Fruit fly (Drosophila melanogaster) whole organism, embryonic: Measurements from ENCODE around the gene TFAM.
A peak's percentile ranks its signal among the peaks of the same experiment; 100 is the strongest.

Source experiments
- Asciz ChIP-seq: fragments of 200-800 bp; sonication (Bioruptor generic); optimal IDR thresholded peaks from 2 replicates; lab custom pipeline; 2017; ENCODE audit warnings: missing biosample characterization, mild to moderate bottlenecking, missing genetic modification characterization, missing genetic modification reagents
- CG1024 ChIP-seq: fragments of 200-800 bp; sonication (Bioruptor generic); IDR thresholded peaks from 2 replicates; pipeline ENCODE4 v1.3.6; 2022; ENCODE audit warnings: missing biosample characterization, missing genetic modification characterization
- CG10543 ChIP-seq: fragments of 200-800 bp; sonication (Bioruptor generic); optimal IDR thresholded peaks from 3 replicates; lab custom pipeline; 2017; ENCODE audit warnings: missing biosample characterization, mild to moderate bottlenecking, missing genetic modification characterization, moderate library complexity
- CG10654 ChIP-seq: fragments of 200-800 bp; sonication (Bioruptor generic); optimal IDR thresholded peaks from 2 replicates; lab custom pipeline; 2016; ENCODE audit warnings: missing biosample characterization, missing genetic modification characterization
- CG11695 ChIP-seq: fragments of 200-800 bp; sonication (Bioruptor generic); IDR thresholded peaks from 3 replicates; pipeline ENCODE4 v1.3.6; 2022; ENCODE audit warnings: missing biosample characterization, missing genetic modification characterization
- CG12659 ChIP-seq: fragments of 200-800 bp; sonication (Bioruptor generic); optimal IDR thresholded peaks from 3 replicates; lab custom pipeline; 2017; ENCODE audit warnings: mild to moderate bottlenecking, missing biosample characterization, missing genetic modification reagents, missing genetic modification characterization
- CG13287 ChIP-seq: fragments of 200-800 bp; sonication (Bioruptor generic); IDR thresholded peaks from 2 replicates; pipeline ENCODE4 v1.3.6; 2022; ENCODE audit warnings: missing biosample characterization, missing genetic modification characterization; ENCODE audit not compliant: partially characterized antibody
- CG14014 ChIP-seq: fragments of 200-800 bp; sonication (Bioruptor generic); IDR thresholded peaks from 2 replicates; pipeline ENCODE4 v1.3.6; 2022; ENCODE audit warnings: missing biosample characterization, missing genetic modification characterization
- CG1603 ChIP-seq: fragments of 200-800 bp; sonication (Bioruptor generic); optimal IDR thresholded peaks from 2 replicates; lab custom pipeline; 2019; ENCODE audit warnings: missing biosample characterization, mild to moderate bottlenecking, missing genetic modification characterization, moderate library complexity
- CG16815 ChIP-seq: fragments of 200-800 bp; sonication (Bioruptor generic); optimal IDR thresholded peaks from 3 replicates; lab custom pipeline; 2017; ENCODE audit warnings: missing biosample characterization, mild to moderate bottlenecking, missing genetic modification characterization
- CG17186 ChIP-seq: fragments of 200-800 bp; sonication (Bioruptor generic); optimal IDR thresholded peaks from 3 replicates; lab custom pipeline; 2017; ENCODE audit warnings: missing biosample characterization, missing genetic modification reagents, missing genetic modification characterization
- CG30020 ChIP-seq: fragments of 200-800 bp; optimal IDR thresholded peaks from 2 replicates; lab custom pipeline; 2019; ENCODE audit warnings: missing biosample characterization, mild to moderate bottlenecking, missing genetic modification characterization, moderate library complexity
- CG31365 ChIP-seq: fragments of 200-800 bp; sonication (Bioruptor generic); optimal IDR thresholded peaks from 2 replicates; lab custom pipeline; 2018; ENCODE audit warnings: missing biosample characterization, mild to moderate bottlenecking, missing genetic modification characterization
- CG3163 ChIP-seq: fragments of 200-800 bp; sonication (Bioruptor generic); optimal IDR thresholded peaks from 3 replicates; lab custom pipeline; 2016; ENCODE audit warnings: missing biosample characterization, missing genetic modification characterization
- CG32532 ChIP-seq: fragments of 200-800 bp; sonication (Bioruptor generic); IDR thresholded peaks from 2 replicates; pipeline ENCODE4 v1.3.6; 2022; ENCODE audit warnings: missing biosample characterization, missing genetic modification characterization
- CG6254 ChIP-seq: fragments of 200-800 bp; sonication (Bioruptor generic); optimal IDR thresholded peaks from 3 replicates; lab custom pipeline; 2017; ENCODE audit warnings: mild to moderate bottlenecking, missing biosample characterization, missing genetic modification reagents, missing genetic modification characterization
- CG6854 ChIP-seq: fragments of 200-800 bp; sonication (Bioruptor generic); optimal IDR thresholded peaks from 3 replicates; lab custom pipeline; 2017; ENCODE audit warnings: missing biosample characterization, mild to moderate bottlenecking, missing genetic modification characterization
- CG7786 ChIP-seq: fragments of 200-800 bp; sonication (Bioruptor generic); optimal IDR thresholded peaks from 2 replicates; lab custom pipeline; 2016; ENCODE audit warnings: missing biosample characterization, missing genetic modification characterization
- CG7987 ChIP-seq: fragments of 200-800 bp; sonication (Bioruptor generic); optimal IDR thresholded peaks from 2 replicates; lab custom pipeline; 2018; ENCODE audit warnings: missing biosample characterization, mild to moderate bottlenecking, missing genetic modification characterization, moderate library complexity
- CG8388 ChIP-seq: fragments of 200-800 bp; sonication (Bioruptor generic); optimal IDR thresholded peaks from 2 replicates; lab custom pipeline; 2019; ENCODE audit warnings: missing biosample characterization, mild to moderate bottlenecking, missing genetic modification characterization, moderate library complexity
- CG9437 ChIP-seq: fragments of 200-800 bp; sonication (Bioruptor generic); optimal IDR thresholded peaks from 2 replicates; lab custom pipeline; 2018; ENCODE audit warnings: missing biosample characterization, mild to moderate bottlenecking, missing genetic modification characterization
- Chrac-16 ChIP-seq: fragments of 200-800 bp; sonication (Bioruptor generic); optimal IDR thresholded peaks from 3 replicates; lab custom pipeline; 2016; ENCODE audit warnings: missing biosample characterization, missing genetic modification characterization
- ERR ChIP-seq: fragments of 200-800 bp; sonication (Bioruptor generic); optimal IDR thresholded peaks from 2 replicates; lab custom pipeline; 2016; ENCODE audit warnings: missing biosample characterization, missing genetic modification characterization
- GATAe ChIP-seq: fragments of 200-800 bp; sonication (Bioruptor generic); conservative IDR thresholded peaks from 2 replicates; pipeline ENCODE4 v1.3.6; 2022; ENCODE audit warnings: missing biosample characterization, missing genetic modification characterization
- H15 ChIP-seq: fragments of 200-800 bp; sonication (Bioruptor generic); IDR thresholded peaks from 3 replicates; pipeline ENCODE4 v1.3.6; 2022; ENCODE audit warnings: missing biosample characterization, missing genetic modification characterization
- HmgD ChIP-seq: fragments of 200-800 bp; sonication (Bioruptor generic); optimal IDR thresholded peaks from 3 replicates; lab custom pipeline; 2016; ENCODE audit warnings: missing biosample characterization, missing genetic modification characterization
- HmgZ ChIP-seq: fragments of 200-800 bp; sonication (Bioruptor generic); optimal IDR thresholded peaks from 2 replicates; lab custom pipeline; 2018; ENCODE audit warnings: missing biosample characterization, mild to moderate bottlenecking, missing genetic modification characterization
- Max ChIP-seq: fragments of 200-800 bp; sonication (Bioruptor generic); optimal IDR thresholded peaks from 2 replicates; lab custom pipeline; 2016; ENCODE audit warnings: missing biosample characterization, mild to moderate bottlenecking, missing genetic modification characterization
- Med ChIP-seq: fragments of 200-800 bp; sonication (Bioruptor generic); peaks from one replicate; lab custom pipeline; 2016; ENCODE audit warnings: missing biosample characterization, missing genetic modification characterization, mild to moderate bottlenecking, inconsistent platforms, moderate library complexity
- NC2α ChIP-seq: fragments of 200-800 bp; sonication (Bioruptor generic); optimal IDR thresholded peaks from 2 replicates; lab custom pipeline; 2016; ENCODE audit warnings: missing biosample characterization, missing genetic modification characterization
- NK7.1 ChIP-seq: fragments of 200-800 bp; sonication (Bioruptor generic); optimal IDR thresholded peaks from 3 replicates; lab custom pipeline; 2016; ENCODE audit warnings: missing biosample characterization, missing genetic modification characterization
- Neu2 ChIP-seq: fragments of 200-800 bp; sonication (Bioruptor generic); optimal IDR thresholded peaks from 3 replicates; lab custom pipeline; 2016; ENCODE audit warnings: missing biosample characterization, missing genetic modification characterization, borderline replicate concordance
- PHDP ChIP-seq: fragments of 200-800 bp; sonication (Bioruptor generic); optimal IDR thresholded peaks from 3 replicates; lab custom pipeline; 2018; ENCODE audit warnings: missing biosample characterization, mild to moderate bottlenecking, missing genetic modification characterization, moderate library complexity
- Stat92E ChIP-seq, 3 experiments: fragments of >200 bp in 2 of 3; fragments of 200-800 bp in 1 of 3; sonication (Bioruptor generic) in 1 of 3; optimal IDR thresholded peaks; 2 replicates each; lab custom pipeline; 2017 to 2019; ENCODE audit warnings: missing biosample characterization in 3 of 3, missing genetic modification characterization in 3 of 3, mild to moderate bottlenecking in 1 of 3, moderate library complexity in 1 of 3
- Tbp ChIP-seq: fragments of >200 bp; optimal IDR thresholded peaks from 2 replicates; lab custom pipeline; 2018; ENCODE audit warnings: missing biosample characterization, missing genetic modification characterization
- Xbp1 ChIP-seq: fragments of 200-800 bp; sonication (Bioruptor generic); optimal IDR thresholded peaks from 3 replicates; lab custom pipeline; 2016; ENCODE audit warnings: missing biosample characterization, mild to moderate bottlenecking, missing genetic modification characterization
- Xrp1 ChIP-seq: fragments of 200-800 bp; sonication (Bioruptor generic); IDR thresholded peaks from 2 replicates; pipeline ENCODE4 v1.3.6; 2022; ENCODE audit warnings: missing biosample characterization, missing genetic modification characterization
- YL-1 ChIP-seq: fragments of 200-800 bp; sonication (Bioruptor generic); optimal IDR thresholded peaks from 3 replicates; lab custom pipeline; 2017; ENCODE audit warnings: missing biosample characterization, mild to moderate bottlenecking, missing genetic modification characterization
- da ChIP-seq: fragments of 200-800 bp; sonication (Bioruptor generic); optimal IDR thresholded peaks from 2 replicates; lab custom pipeline; 2016; ENCODE audit warnings: missing biosample characterization, missing genetic modification characterization
- fru ChIP-seq: fragments of >200 bp; optimal IDR thresholded peaks from 2 replicates; lab custom pipeline; 2017
- gcm2 ChIP-seq: fragments of 200-800 bp; sonication (Bioruptor generic); optimal IDR thresholded peaks from 2 replicates; lab custom pipeline; 2016; ENCODE audit warnings: missing biosample characterization, missing genetic modification characterization
- gfzf ChIP-seq: fragments of 200-800 bp; sonication (Bioruptor generic); optimal IDR thresholded peaks from 2 replicates; lab custom pipeline; 2016; ENCODE audit warnings: missing biosample characterization, mild to moderate bottlenecking, missing genetic modification characterization, moderate library complexity
- h ChIP-seq: fragments of >200 bp; optimal IDR thresholded peaks from 2 replicates; lab custom pipeline; 2017
- mam ChIP-seq: fragments of 200-800 bp; sonication (Bioruptor generic); optimal IDR thresholded peaks from 3 replicates; lab custom pipeline; 2016; ENCODE audit warnings: missing biosample characterization, missing genetic modification characterization
- pnt ChIP-seq: fragments of 200-800 bp; sonication (Bioruptor generic); optimal IDR thresholded peaks from 3 replicates; lab custom pipeline; 2016; ENCODE audit warnings: missing biosample characterization, missing genetic modification characterization
- slou ChIP-seq: fragments of 200-800 bp; sonication (Bioruptor generic); optimal IDR thresholded peaks from 3 replicates; lab custom pipeline; 2016; ENCODE audit warnings: missing biosample characterization, missing genetic modification characterization
- sob ChIP-seq: fragments of 200-800 bp; sonication (Bioruptor generic); IDR thresholded peaks from 2 replicates; pipeline ENCODE4 v1.3.6; 2022; ENCODE audit warnings: missing biosample characterization, missing genetic modification characterization
- ssp ChIP-seq: fragments of 200-800 bp; sonication (Bioruptor generic); IDR thresholded peaks from 2 replicates; pipeline ENCODE4 v1.3.6; 2022; ENCODE audit warnings: missing biosample characterization, missing genetic modification characterization
- sug ChIP-seq: fragments of 200-800 bp; optimal IDR thresholded peaks from 2 replicates; lab custom pipeline; 2019; ENCODE audit warnings: missing biosample characterization, mild to moderate bottlenecking, missing genetic modification characterization, moderate library complexity
- tgo ChIP-seq: fragments of 200-800 bp; sonication (Bioruptor generic); IDR thresholded peaks from 3 replicates; pipeline ENCODE4 v1.3.6; 2022; ENCODE audit warnings: missing biosample characterization, missing genetic modification characterization

TFAM gene

DNA sequence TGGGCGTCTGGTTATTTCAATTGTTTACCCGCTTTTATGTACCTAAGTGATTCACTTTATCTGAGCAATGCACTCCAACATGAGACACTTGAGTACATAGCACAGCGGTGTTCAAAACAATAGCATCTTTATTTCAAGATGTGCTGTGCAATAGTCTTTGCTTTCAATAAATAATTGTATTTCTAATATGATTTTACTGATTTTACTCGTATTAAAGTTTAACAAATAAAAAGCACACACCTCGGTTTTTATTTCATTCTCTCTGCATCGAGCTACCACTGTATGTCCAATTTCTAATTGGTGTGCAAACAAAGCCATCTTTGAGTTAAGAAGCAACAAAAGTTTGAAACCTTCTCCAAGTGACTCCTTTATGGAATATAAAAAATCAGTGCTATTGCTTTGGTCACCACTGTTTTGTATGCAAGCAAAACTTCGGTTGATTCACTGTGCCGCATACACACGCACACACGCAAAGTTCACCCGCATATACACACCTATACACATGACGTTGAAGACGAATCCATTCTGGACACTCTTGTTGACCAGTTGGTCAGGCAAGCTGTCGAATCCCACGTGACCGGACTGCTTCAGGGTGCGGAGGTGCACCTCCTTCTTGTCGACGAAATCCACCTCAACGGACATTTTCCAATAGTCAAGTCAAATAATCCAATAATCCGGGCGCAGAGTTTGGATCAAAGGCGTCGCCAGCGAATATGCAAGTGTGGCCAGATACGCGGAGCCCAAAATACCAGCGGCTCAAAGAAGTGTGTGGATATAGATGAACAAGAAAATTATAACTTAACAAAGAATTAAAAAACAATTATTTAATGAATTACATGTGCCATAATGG is 11.0 kb upstream of the TFAM start, which contains the start of gene Septin2 (continued):
- TF ChIP-seq CG1024 = 0 out of 2 replicates have a peak, but pooled peaks have one; percentile 2
- TF ChIP-seq Xrp1 (GFP tag; lab: Robert Waterston, UW) = peak; percentile 75
- no peak for TF ChIP-seq Neu2 (GFP tag; lab: Kevin White, UChicago)
- TF ChIP-seq Xbp1 = peak; percentile 79
- TF ChIP-seq ERR = no peak
- peak; percentile 46 for TF ChIP-seq NC2α
- no peak for TF ChIP-seq Stat92E (GFP tag; optimal IDR thresholded peaks at IDR 0.05; lab: Kevin White, UChicago)
- peak; percentile 38; the same call in 1 of the 2 replicates for TF ChIP-seq CG14014 (GFP tag; lab: Robert Waterston, UW)
- peak; percentile 63; the same call in 2 of the 3 replicates for TF ChIP-seq tgo (GFP tag; lab: Robert Waterston, UW)
- TF ChIP-seq CG7987 (GFP tag; lab: Kevin White, UChicago) = no peak
- peak; percentile 94 for TF ChIP-seq Asciz (GFP tag; lab: Kevin White, UChicago)
- TF ChIP-seq H15 (GFP tag; lab: Robert Waterston, UW) = no peak
- TF ChIP-seq CG7786 = peak; percentile 45
- no peak for TF ChIP-seq CG17186
- TF ChIP-seq Max = peak; percentile 81
- no peak for TF ChIP-seq h (lab: Kevin White, UChicago)
- no peak for TF ChIP-seq da (GFP tag; lab: Kevin White, UChicago)
- TF ChIP-seq gcm2 (GFP tag; lab: Kevin White, UChicago) = no peak
- peak; percentile 23 for TF ChIP-seq sug
- TF ChIP-seq slou (GFP tag; lab: Kevin White, UChicago) = no peak
- peak; percentile 54 for TF ChIP-seq CG6854 (GFP tag; lab: Kevin White, UChicago)
- peak; percentile 36; the same call in 1 of the 2 replicates for TF ChIP-seq CG13287 (GFP tag; lab: Robert Waterston, UW)
- TF ChIP-seq mam = peak; percentile 22
- TF ChIP-seq CG1603 (tag; lab: Kevin White, UChicago) = peak; percentile 47
- no peak for TF ChIP-seq CG10543 (GFP tag; lab: Kevin White, UChicago)
- TF ChIP-seq HmgD (GFP tag; lab: Kevin White, UChicago) = no peak
- peak; percentile 86 for TF ChIP-seq Med (GFP tag; lab: Kevin White, UChicago)
- TF ChIP-seq CG11695 (GFP tag; lab: Robert Waterston, UW) = peak; percentile 82
- TF ChIP-seq CG31365 (tag; lab: Kevin White, UChicago) = peak; percentile 24
- no peak for TF ChIP-seq sob
- no peak for TF ChIP-seq fru
- peak; percentile 59 for TF ChIP-seq pnt (GFP tag; lab: Kevin White, UChicago)
- peak; percentile 63 for TF ChIP-seq CG10654
- no peak for TF ChIP-seq Tbp (GFP tag; lab: Kevin White, UChicago)
- TF ChIP-seq CG30020 = no peak
- peak; percentile 65 for TF ChIP-seq CG9437 (GFP tag; lab: Kevin White, UChicago)
- peak; percentile 19 for TF ChIP-seq HmgZ
- TF ChIP-seq CG3163 (GFP tag; lab: Kevin White, UChicago) = no peak
- no peak for TF ChIP-seq YL-1 (GFP tag; lab: Kevin White, UChicago)
- TF ChIP-seq ssp = peak; percentile 56; the same call in 1 of the 2 replicates
- peak; percentile 81 for TF ChIP-seq CG8388 (GFP tag; lab: Kevin White, UChicago)
- peak; percentile 55 for TF ChIP-seq CG16815 (GFP tag; lab: Kevin White, UChicago)
- peak; percentile 77 for TF ChIP-seq PHDP (tag; lab: Kevin White, UChicago)
- TF ChIP-seq Chrac-16 (GFP tag; lab: Kevin White, UChicago) = peak; percentile 71
- TF ChIP-seq CG12659 = peak; percentile 72
- TF ChIP-seq CG32532 (GFP tag; lab: Robert Waterston, UW) = peak; percentile 28; the same call in 1 of the 2 replicates
- TF ChIP-seq NK7.1 (GFP tag; lab: Kevin White, UChicago) = peak; percentile 41
- no peak for TF ChIP-seq GATAe (GFP tag; lab: Robert Waterston, UW)
- TF ChIP-seq CG6254 (GFP tag; lab: Kevin White, UChicago) = peak; percentile 86
- TF ChIP-seq gfzf (GFP tag; lab: Kevin White, UChicago) = peak; percentile 72
